Worm (Caenorhabditis elegans) whole organism, L3 larva: ENCODE data around the gene C50B8.4.
A peak's percentile ranks its signal among the peaks of the same experiment; 100 is the strongest.

Source experiments
- R02D3.7 ChIP-seq: fragments of 150-350 bp; optimal IDR thresholded peaks from 2 replicates; lab custom pipeline; 2014; ENCODE audit warnings: missing biosample characterization, missing genetic modification characterization
- ZK546.5 ChIP-seq: sonication (generic microtip); optimal IDR thresholded peaks from 2 replicates; lab custom pipeline; 2017; ENCODE audit warnings: missing biosample characterization, missing genetic modification characterization
- aly-2 ChIP-seq: fragments of 150-350 bp; optimal IDR thresholded peaks from 2 replicates; lab custom pipeline; 2014; ENCODE audit warnings: missing biosample characterization, missing genetic modification characterization
- ama-1 ChIP-seq: fragments of 150-350 bp; optimal IDR thresholded peaks from 2 replicates; lab custom pipeline; 2018
- ceh-16 ChIP-seq: sonication (generic microtip); optimal IDR thresholded peaks from 2 replicates; lab custom pipeline; 2017; ENCODE audit warnings: missing biosample characterization, missing genetic modification characterization
- ceh-28 ChIP-seq: fragments of 150-350 bp; optimal IDR thresholded peaks from 2 replicates; lab custom pipeline; 2014; ENCODE audit warnings: missing biosample characterization, missing genetic modification reagents, missing genetic modification characterization
- ceh-82 ChIP-seq: fragments of 150-350 bp; optimal IDR thresholded peaks from 2 replicates; lab custom pipeline; 2014; ENCODE audit warnings: missing biosample characterization, missing genetic modification characterization
- ceh-9 ChIP-seq: sonication (generic microtip); optimal IDR thresholded peaks from 2 replicates; lab custom pipeline; 2018; ENCODE audit warnings: missing biosample characterization, missing genetic modification characterization
- daf-12 ChIP-seq: fragments of 150-350 bp; optimal IDR thresholded peaks from 2 replicates; lab custom pipeline; 2014; ENCODE audit warnings: missing biosample characterization, missing genetic modification reagents, missing genetic modification characterization
- egl-27 ChIP-seq: sonication (generic microtip); optimal IDR thresholded peaks from 4 replicates; lab custom pipeline; 2017; ENCODE audit warnings: missing biosample characterization, missing genetic modification reagents, missing genetic modification characterization
- egl-5 ChIP-seq: fragments of 150-350 bp; optimal IDR thresholded peaks from 2 replicates; lab custom pipeline; 2017; ENCODE audit warnings: missing biosample characterization, missing genetic modification reagents, missing genetic modification characterization, inconsistent platforms
- elt-1 ChIP-seq: fragments of 150-350 bp; optimal IDR thresholded peaks from 2 replicates; lab custom pipeline; 2014; ENCODE audit warnings: missing biosample characterization, missing genetic modification characterization
- elt-2 ChIP-seq: sonication (generic microtip); optimal IDR thresholded peaks from 2 replicates; lab custom pipeline; 2016; ENCODE audit warnings: missing genetic modification reagents, mild to moderate bottlenecking, missing genetic modification characterization, missing compliant biosample characterization
- elt-3 ChIP-seq, 3 experiments: fragments of 150-350 bp in 1 of 3; sonication (generic microtip) in 2 of 3; optimal IDR thresholded peaks; 2 replicates in 2 of 3; 4 replicates in 1 of 3; lab custom pipeline; 2014 to 2017; ENCODE audit warnings: missing biosample characterization in 3 of 3, missing genetic modification characterization in 3 of 3
- eor-1 ChIP-seq, 2 experiments: fragments of 150-350 bp; optimal IDR thresholded peaks; 2 replicates each; lab custom pipeline; 2014 to 2018; ENCODE audit warnings: missing biosample characterization in 2 of 2, missing genetic modification characterization in 2 of 2
- fkh-10 ChIP-seq: sonication (generic microtip); optimal IDR thresholded peaks from 2 replicates; lab custom pipeline; 2017; ENCODE audit warnings: missing biosample characterization, missing genetic modification reagents, missing genetic modification characterization
- fkh-2 ChIP-seq: fragments of 150-350 bp; optimal IDR thresholded peaks from 2 replicates; lab custom pipeline; 2014; ENCODE audit warnings: missing biosample characterization, missing genetic modification reagents, missing genetic modification characterization
- fos-1 ChIP-seq: fragments of 150-350 bp; optimal IDR thresholded peaks from 2 replicates; lab custom pipeline; 2014; ENCODE audit warnings: missing biosample characterization, missing genetic modification characterization
- hmg-11 ChIP-seq: sonication (generic microtip); optimal IDR thresholded peaks from 2 replicates; lab custom pipeline; 2016; ENCODE audit warnings: missing genetic modification characterization, missing compliant biosample characterization
- jun-1 ChIP-seq: fragments of 150-350 bp; optimal IDR thresholded peaks from 2 replicates; lab custom pipeline; 2014; ENCODE audit warnings: missing biosample characterization, missing genetic modification reagents, missing genetic modification characterization
- lin-15B ChIP-seq: fragments of 150-350 bp; optimal IDR thresholded peaks from 2 replicates; lab custom pipeline; 2014; ENCODE audit warnings: missing biosample characterization, missing genetic modification characterization
- lin-39 ChIP-seq: fragments of 150-350 bp; optimal IDR thresholded peaks from 2 replicates; lab custom pipeline; 2018; ENCODE audit warnings: missing biosample characterization, missing genetic modification reagents, missing genetic modification characterization
- lsy-12 ChIP-seq: sonication (generic microtip); optimal IDR thresholded peaks from 2 replicates; lab custom pipeline; 2016; ENCODE audit warnings: mild to moderate bottlenecking, missing genetic modification characterization, missing compliant biosample characterization
- mdl-1 ChIP-seq: fragments of 150-350 bp; optimal IDR thresholded peaks from 2 replicates; lab custom pipeline; 2014; ENCODE audit warnings: missing biosample characterization, missing genetic modification characterization
- mml-1 ChIP-seq: fragments of 150-350 bp; sonication (generic microtip); optimal IDR thresholded peaks from 3 replicates; lab custom pipeline; 2014; ENCODE audit warnings: missing biosample characterization, missing genetic modification characterization
- nfya-1 ChIP-seq: sonication (generic microtip); optimal IDR thresholded peaks from 2 replicates; lab custom pipeline; 2017; ENCODE audit warnings: missing genetic modification characterization, mild to moderate bottlenecking, missing compliant biosample characterization, antibody characterized with exemption, moderate library complexity; ENCODE audit not compliant: insufficient read depth
- nhr-11 ChIP-seq: fragments of 150-350 bp; optimal IDR thresholded peaks from 2 replicates; lab custom pipeline; 2014; ENCODE audit warnings: missing biosample characterization, missing genetic modification characterization
- nhr-12 ChIP-seq: fragments of 150-350 bp; optimal IDR thresholded peaks from 2 replicates; lab custom pipeline; 2014; ENCODE audit warnings: missing biosample characterization, missing genetic modification characterization
- nhr-23 ChIP-seq: fragments of 150-350 bp; optimal IDR thresholded peaks from 2 replicates; lab custom pipeline; 2014; ENCODE audit warnings: missing biosample characterization, missing genetic modification reagents, missing genetic modification characterization
- nhr-237 ChIP-seq: fragments of 150-350 bp; optimal IDR thresholded peaks from 2 replicates; lab custom pipeline; 2014; ENCODE audit warnings: missing biosample characterization, missing genetic modification characterization
- nhr-25 ChIP-seq: sonication (generic microtip); optimal IDR thresholded peaks from 2 replicates; lab custom pipeline; 2017; ENCODE audit warnings: missing biosample characterization, missing genetic modification characterization
- nhr-28 ChIP-seq: fragments of 150-350 bp; optimal IDR thresholded peaks from 2 replicates; lab custom pipeline; 2014; ENCODE audit warnings: missing biosample characterization, missing genetic modification characterization
- nhr-43 ChIP-seq: sonication (generic microtip); optimal IDR thresholded peaks from 2 replicates; lab custom pipeline; 2016; ENCODE audit warnings: mild to moderate bottlenecking, missing genetic modification characterization, missing compliant biosample characterization; ENCODE audit not compliant: poor library complexity, severe bottlenecking
- nhr-67 ChIP-seq: fragments of 150-350 bp; optimal IDR thresholded peaks from 2 replicates; lab custom pipeline; 2014; ENCODE audit warnings: missing biosample characterization, missing genetic modification characterization
- nhr-76 ChIP-seq: fragments of 150-350 bp; sonication (generic microtip); optimal IDR thresholded peaks from 5 replicates; lab custom pipeline; 2014; ENCODE audit warnings: missing biosample characterization, missing genetic modification characterization
- nhr-77 ChIP-seq: fragments of 150-350 bp; optimal IDR thresholded peaks from 2 replicates; lab custom pipeline; 2014; ENCODE audit warnings: missing biosample characterization, missing genetic modification characterization
- pha-4 ChIP-seq: fragments of 150-350 bp; optimal IDR thresholded peaks from 2 replicates; lab custom pipeline; 2014; ENCODE audit warnings: missing biosample characterization, missing genetic modification reagents, missing genetic modification characterization
- pqm-1 ChIP-seq: fragments of 150-350 bp; optimal IDR thresholded peaks from 2 replicates; lab custom pipeline; 2017; ENCODE audit warnings: missing biosample characterization, missing genetic modification characterization, inconsistent platforms
- sea-2 ChIP-seq: fragments of 150-350 bp; sonication (generic microtip); optimal IDR thresholded peaks from 4 replicates; lab custom pipeline; 2014; ENCODE audit warnings: missing biosample characterization, missing genetic modification reagents, missing genetic modification characterization
- skn-1 ChIP-seq: fragments of 150-350 bp; optimal IDR thresholded peaks from 2 replicates; lab custom pipeline; 2014; ENCODE audit warnings: missing biosample characterization, missing genetic modification characterization
- snpc-4 ChIP-seq: fragments of 150-350 bp; optimal IDR thresholded peaks from 2 replicates; lab custom pipeline; 2014; ENCODE audit warnings: missing biosample characterization, missing genetic modification characterization
- tbx-2 ChIP-seq: sonication (generic microtip); optimal IDR thresholded peaks from 2 replicates; lab custom pipeline; 2016; ENCODE audit warnings: mild to moderate bottlenecking, missing genetic modification characterization, missing compliant biosample characterization
- unc-39 ChIP-seq: sonication (generic microtip); optimal IDR thresholded peaks from 4 replicates; lab custom pipeline; 2017; ENCODE audit warnings: missing biosample characterization, missing genetic modification characterization
- unc-62 ChIP-seq: fragments of 150-350 bp; sonication (generic microtip); optimal IDR thresholded peaks from 4 replicates; lab custom pipeline; 2014; ENCODE audit warnings: missing biosample characterization, missing genetic modification reagents, missing genetic modification characterization
- zag-1 ChIP-seq: fragments of 150-350 bp; optimal IDR thresholded peaks from 2 replicates; lab custom pipeline; 2014; ENCODE audit warnings: missing biosample characterization, missing genetic modification characterization
- ztf-11 ChIP-seq: fragments of 150-350 bp; optimal IDR thresholded peaks from 2 replicates; lab custom pipeline; 2014; ENCODE audit warnings: missing biosample characterization, missing genetic modification characterization
- ztf-4 ChIP-seq: fragments of 150-350 bp; optimal IDR thresholded peaks from 2 replicates; lab custom pipeline; 2014; ENCODE audit warnings: missing biosample characterization, missing genetic modification characterization

The C50B8.4 gene

DNA sequence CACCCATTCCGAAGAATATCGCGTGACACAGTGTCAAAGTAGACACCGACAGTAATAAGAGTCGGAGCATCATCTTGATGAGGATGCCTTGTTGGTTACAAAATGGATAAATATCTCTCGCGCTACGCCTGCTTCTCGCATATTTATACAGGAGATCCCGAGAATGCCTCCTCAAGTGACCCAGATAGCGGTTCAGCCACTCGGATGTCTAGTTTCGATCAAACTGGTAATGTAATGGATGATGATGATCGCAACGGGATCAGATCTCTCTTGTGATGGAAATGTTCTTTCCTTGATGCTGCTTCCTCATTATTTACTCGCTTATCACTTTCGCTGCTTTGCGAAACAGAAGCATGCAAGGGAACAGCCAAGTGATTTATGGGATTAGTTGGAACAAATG, 8.0 kb upstream of the C50B8.4 start, which contains the start of gene grl-17:
grl-17 (minus strand) TSS at position 101 of the 400 bp plus-strand sequence.
- TF ChIP-seq ceh-16 (no peak), ceh-28 (tag; lab: Kevin White, UChicago) (no peak), nhr-237 (tag; lab: Kevin White, UChicago) (no peak), skn-1 (no peak), fkh-2 (tag; lab: Kevin White, UChicago) (no peak), unc-62 (GFP tag; lab: Kevin White, UChicago) (no peak), nfya-1 (tag; lab: Kevin White, UChicago) (no peak), elt-1 (no peak), nhr-25 (tag; lab: Kevin White, UChicago) (no peak)

DNA sequence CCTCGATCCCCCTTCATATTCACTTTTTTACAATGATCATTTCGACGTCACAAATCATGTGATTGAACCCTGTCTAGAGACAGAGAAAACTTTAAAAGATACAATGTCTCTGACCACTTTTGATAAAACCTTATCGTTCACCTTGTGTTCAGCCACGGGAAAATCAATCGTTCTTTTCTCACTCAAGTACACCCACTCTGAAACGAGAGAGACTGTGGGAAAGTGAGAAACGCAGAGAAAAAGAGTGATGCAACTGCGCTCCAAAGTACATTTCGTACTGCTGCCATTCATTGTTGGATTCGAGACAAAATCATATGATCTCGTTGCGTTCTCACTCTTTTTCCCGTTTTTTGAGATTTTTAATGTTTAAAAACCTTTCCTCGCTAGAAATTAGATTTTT, 6.6 kb upstream of the C50B8.4 start:
- TF ChIP-seq lsy-12 (peak; percentile 79), fos-1 (tag; lab: Kevin White, UChicago) (no peak), elt-1 (no peak), ceh-82 (tag; lab: Kevin White, UChicago) (no peak), ztf-11 (tag; lab: Kevin White, UChicago) (no peak), nhr-12 (tag; lab: Kevin White, UChicago) (no peak), snpc-4 (tag; lab: Kevin White, UChicago) (peak; percentile 88), R02D3.7 (tag; lab: Kevin White, UChicago) (peak; percentile 56), ceh-28 (tag; lab: Kevin White, UChicago) (peak; percentile 75), hmg-11 (tag; lab: Kevin White, UChicago) (peak; percentile 76), unc-39 (tag; lab: Kevin White, UChicago) (no peak), nhr-11 (tag; lab: Kevin White, UChicago) (peak; percentile 30), ceh-9 (no peak), egl-5 (peak; percentile 57), pha-4 (tag; lab: Kevin White, UChicago) (peak; percentile 93), nhr-67 (no peak), nhr-28 (no peak), lin-39 (tag; lab: Kevin White, UChicago) (peak; percentile 90), jun-1 (peak; percentile 68), aly-2 (tag; lab: Kevin White, UChicago) (no peak), elt-3 (tag; optimal IDR thresholded peaks at IDR 0.05; lab: Kevin White, UChicago) (peak in 1 of 3 experiments; percentile 70), ZK546.5 (tag; lab: Kevin White, UChicago) (no peak), mml-1 (tag; lab: Kevin White, UChicago) (no peak), nfya-1 (tag; lab: Kevin White, UChicago) (peak; percentile 92), ztf-4 (tag; lab: Kevin White, UChicago) (peak; percentile 0), ama-1 (lab: Kevin White, UChicago) (peak; percentile 70), zag-1 (tag; lab: Kevin White, UChicago) (no peak), eor-1 (tag; optimal IDR thresholded peaks at IDR 0.05; lab: Kevin White, UChicago) (no peak), fkh-10 (GFP tag; lab: Kevin White, UChicago) (no peak), fkh-2 (tag; lab: Kevin White, UChicago) (no peak), pqm-1 (tag; lab: Kevin White, UChicago) (peak; percentile 92), ceh-16 (no peak), nhr-77 (tag; lab: Kevin White, UChicago) (no peak), skn-1 (peak; percentile 11), nhr-76 (tag; lab: Kevin White, UChicago) (peak; percentile 90), egl-27 (tag; lab: Kevin White, UChicago) (peak; percentile 28), mdl-1 (tag; lab: Kevin White, UChicago) (peak; percentile 39), lin-15B (tag; lab: Kevin White, UChicago) (peak; percentile 94), sea-2 (no peak), nhr-43 (tag; lab: Kevin White, UChicago) (peak; percentile 92), daf-12 (tag; lab: Kevin White, UChicago) (no peak), nhr-25 (tag; lab: Kevin White, UChicago) (peak; percentile 95), unc-62 (GFP tag; lab: Kevin White, UChicago) (peak; percentile 38), nhr-237 (tag; lab: Kevin White, UChicago) (no peak), elt-2 (peak; percentile 94), nhr-23 (tag; lab: Kevin White, UChicago) (peak; percentile 93), tbx-2 (tag; lab: Kevin White, UChicago) (peak; percentile 41)
- TF ChIP-seq, all 47 proteins: peak for 26
